Worm (Caenorhabditis elegans) whole organism, L1 larva: ENCODE measurements around the gene ergi-1.

ENCODE experiments used
- F16B12.6 ChIP-seq: fragments of 150-350 bp; optimal IDR thresholded peaks from 2 replicates; lab custom pipeline; 2014; ENCODE audit warnings: missing biosample characterization, missing genetic modification characterization
- ama-1 ChIP-seq: fragments of 150-350 bp; optimal IDR thresholded peaks from 2 replicates; lab custom pipeline; 2014
- blmp-1 ChIP-seq: fragments of 150-350 bp; optimal IDR thresholded peaks from 2 replicates; lab custom pipeline; 2014; ENCODE audit warnings: missing biosample characterization, missing genetic modification characterization
- egl-13 ChIP-seq: sonication (generic microtip); optimal IDR thresholded peaks from 2 replicates; lab custom pipeline; 2016; ENCODE audit warnings: missing genotype, missing genetic modification reagents, missing genetic modification characterization, missing compliant biosample characterization
- elt-2 ChIP-seq: sonication (generic microtip); optimal IDR thresholded peaks from 2 replicates; lab custom pipeline; 2016; ENCODE audit warnings: missing genetic modification characterization, mild to moderate bottlenecking, inconsistent platforms, missing compliant biosample characterization, missing genetic modification reagents
- elt-3 ChIP-seq, 6 experiments: fragments of 150-350 bp in 1 of 6; sonication (generic microtip); optimal IDR thresholded peaks; 2 replicates each; lab custom pipeline; 2017 to 2018; ENCODE audit warnings: missing biosample characterization in 6 of 6, missing genetic modification characterization in 6 of 6, inconsistent platforms in 1 of 6
- fkh-8 ChIP-seq: sonication (generic microtip); optimal IDR thresholded peaks from 2 replicates; lab custom pipeline; 2016; ENCODE audit warnings: mild to moderate bottlenecking, missing genetic modification characterization, missing compliant biosample characterization
- lir-3 ChIP-seq: sonication (generic microtip); optimal IDR thresholded peaks from 2 replicates; lab custom pipeline; 2016; ENCODE audit warnings: mild to moderate bottlenecking, missing genetic modification characterization, moderate library complexity, missing compliant biosample characterization; ENCODE audit not compliant: poor library complexity
- nhr-237 ChIP-seq: fragments of 150-350 bp; optimal IDR thresholded peaks from 2 replicates; lab custom pipeline; 2014; ENCODE audit warnings: missing biosample characterization, missing genetic modification characterization
- snpc-4 ChIP-seq: fragments of 150-350 bp; optimal IDR thresholded peaks from 2 replicates; lab custom pipeline; 2014; ENCODE audit warnings: missing biosample characterization, missing genetic modification characterization
- unc-130 ChIP-seq: fragments of 150-350 bp; optimal IDR thresholded peaks from 2 replicates; lab custom pipeline; 2017; ENCODE audit warnings: missing biosample characterization, missing genetic modification characterization, inconsistent platforms
- vab-15 ChIP-seq: sonication (generic microtip); optimal IDR thresholded peaks from 2 replicates; lab custom pipeline; 2017; ENCODE audit warnings: missing genotype, mild to moderate bottlenecking, missing genetic modification characterization, missing compliant biosample characterization

DNA sequence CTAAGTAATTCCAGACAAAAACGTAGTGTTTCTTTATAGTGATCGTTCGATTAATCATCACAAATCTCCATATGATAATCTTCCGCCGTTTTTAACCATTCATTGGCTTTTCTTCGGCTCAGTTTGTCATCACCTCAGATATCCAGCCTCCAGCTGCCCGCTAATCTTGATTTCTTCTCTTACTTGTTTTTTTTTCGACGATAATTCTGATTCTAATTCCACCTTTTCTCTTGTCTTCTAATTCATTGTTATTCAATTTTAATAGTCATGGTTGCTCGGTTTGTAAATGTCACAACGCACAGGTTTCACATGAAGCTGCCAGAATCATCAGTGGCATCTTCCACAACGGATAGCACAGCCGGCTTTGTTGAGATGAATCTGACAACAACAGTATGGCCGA, 44.5 kb upstream of the ergi-1 start, which contains the start of gene F49H12.4:
- TF ChIP-seq elt-3 (tag; optimal IDR thresholded peaks at IDR 0.05; lab: Kevin White, UChicago), result no peak
- TF ChIP-seq elt-2 (tag; lab: Kevin White, UChicago), result no peak
- TF ChIP-seq ama-1 (lab: Kevin White, UChicago), result no peak
- TF ChIP-seq blmp-1, result no peak
- no peak for TF ChIP-seq F16B12.6 (tag; lab: Kevin White, UChicago)
- TF ChIP-seq snpc-4 (tag; lab: Kevin White, UChicago), result no peak
- no peak for TF ChIP-seq egl-13 (tag; lab: Kevin White, UChicago)
- no peak for TF ChIP-seq nhr-237 (tag; lab: Kevin White, UChicago)
- TF ChIP-seq fkh-8 (tag; lab: Kevin White, UChicago), result no peak
- TF ChIP-seq lir-3 (tag; lab: Kevin White, UChicago), result no peak
- TF ChIP-seq vab-15 (tag; lab: Kevin White, UChicago), result no peak
- no peak for TF ChIP-seq unc-130 (tag; lab: Kevin White, UChicago)
